Worm (Caenorhabditis elegans): ENCODE results near the gene wdr-83.

wdr-83 gene

ce11 chrII:5036128-5036527 lies 4.6 kb upstream of the wdr-83 start, which contains the start of gene lrr-1:
Gene lrr-1, minus strand, starts transcription at chrII:5036439.
- TF ChIP-seq dve-1 (tag; optimal IDR thresholded peaks at IDR 0.05; ENCODE audit: insufficient read depth) (no peak), jun-1 (tag; optimal IDR thresholded peaks at IDR 0.05) (no peak), arid-1 (GFP tag; conservative IDR thresholded peaks at IDR 0.05) (0 out of 2 replicates have a peak, but pooled peaks have one; percentile 29), ztf-7 (tag; optimal IDR thresholded peaks at IDR 0.05) (no peak), madf-5 (GFP tag; IDR thresholded peaks at IDR 0.05) (no peak), unc-62 (GFP tag; optimal IDR thresholded peaks at IDR 0.05 in 1 of 2) (peak in 1 of 2 experiments; percentile 85), unc-62 (tag; optimal IDR thresholded peaks at IDR 0.05) (no peak), hif-1 (tag; optimal IDR thresholded peaks at IDR 0.05) (no peak), nhr-25 (tag; optimal IDR thresholded peaks at IDR 0.05; ENCODE audit: borderline replicate concordance, insufficient read depth) (no peak), lsy-2 (tag; optimal IDR thresholded peaks at IDR 0.05) (no peak), egl-27 (tag; optimal IDR thresholded peaks at IDR 0.05) (no peak), nhr-111 (GFP tag; optimal IDR thresholded peaks at IDR 0.05) (no peak), tag-97 (GFP tag; IDR thresholded peaks at IDR 0.05) (no peak), spr-3 (GFP tag; optimal IDR thresholded peaks at IDR 0.05) (no peak), lin-38 (GFP tag; IDR thresholded peaks at IDR 0.05) (no peak), duxl-1 (tag; optimal IDR thresholded peaks at IDR 0.05; ENCODE audit: poor library complexity) (no peak), set-16 (GFP tag; IDR thresholded peaks at IDR 0.05) (no peak), zfp-3 (GFP tag; conservative IDR thresholded peaks at IDR 0.05) (no peak), ZK337.2 (GFP tag; IDR thresholded peaks at IDR 0.05) (no peak)

- TF ChIP-seq ces-1 (GFP tag; optimal IDR thresholded peaks at IDR 0.05) (no peak), nhr-25 (tag; optimal IDR thresholded peaks at IDR 0.05; ENCODE audit: borderline replicate concordance, insufficient read depth) (no peak)
These were observed 2.4 kb upstream of the wdr-83 start, which contains the start of gene F33G12.3 for ce11 chrII:5033935-5034334. Gene F33G12.3, minus strand, starts transcription at chrII:5034035.

ce11 chrII:5032669-5033068 lies 1.2 kb upstream of the wdr-83 start:
- peak in 1 of 2 experiments; percentile 75 for TF ChIP-seq daf-16 (GFP tag; optimal IDR thresholded peaks at IDR 0.05)
- peak; percentile 70 for TF ChIP-seq daf-16 (tag; optimal IDR thresholded peaks at IDR 0.05)
- TF ChIP-seq ZK546.5 (tag; optimal IDR thresholded peaks at IDR 0.05): no peak
- TF ChIP-seq jun-1 (tag; optimal IDR thresholded peaks at IDR 0.05): peak; percentile 65
- TF ChIP-seq mdl-1 (tag; optimal IDR thresholded peaks at IDR 0.05): peak in 1 of 2 experiments; percentile 25
- peak; percentile 74 for TF ChIP-seq madf-9 (GFP tag; conservative IDR thresholded peaks at IDR 0.05)
- no peak for TF ChIP-seq ceh-62 (tag; optimal IDR thresholded peaks at IDR 0.05)
- no peak for TF ChIP-seq fos-1 (tag; optimal IDR thresholded peaks at IDR 0.05)
- TF ChIP-seq arid-1 (GFP tag; conservative IDR thresholded peaks at IDR 0.05): peak; percentile 84
- TF ChIP-seq sdz-12 (GFP tag; optimal IDR thresholded peaks at IDR 0.05): peak; percentile 82
- TF ChIP-seq nhr-102 (tag; optimal IDR thresholded peaks at IDR 0.05): peak; percentile 54
- peak; percentile 75 for TF ChIP-seq spr-1 (tag; optimal IDR thresholded peaks at IDR 0.05)
- peak; percentile 83 for TF ChIP-seq dmd-8 (GFP tag; IDR thresholded peaks at IDR 0.05)
- 0 out of 2 replicates have a peak, but pooled peaks have one; percentile 31 for TF ChIP-seq mxl-2 (GFP tag; conservative IDR thresholded peaks at IDR 0.05)
- peak; percentile 72; the same call in 1 of the 2 replicates for TF ChIP-seq F26F4.8 (GFP tag; conservative IDR thresholded peaks at IDR 0.05)
- TF ChIP-seq lsy-2 (tag; optimal IDR thresholded peaks at IDR 0.05): peak; percentile 29 to 70
- TF ChIP-seq T20F7.1 (GFP tag; optimal IDR thresholded peaks at IDR 0.05): peak; percentile 16
- TF ChIP-seq zfp-2 (tag; optimal IDR thresholded peaks at IDR 0.05): peak; percentile 19
- TF ChIP-seq php-3 (GFP tag; IDR thresholded peaks at IDR 0.05): 0 out of 2 replicates have a peak, but pooled peaks have one; percentile 44
- peak; percentile 78 for TF ChIP-seq dmd-9 (GFP tag; IDR thresholded peaks at IDR 0.05)
- TF ChIP-seq Y105C5A.15 (GFP tag; IDR thresholded peaks at IDR 0.05): peak; percentile 86; the same call in 1 of the 2 replicates
- TF ChIP-seq hlh-30 (tag; optimal IDR thresholded peaks at IDR 0.05; ENCODE audit: insufficient read depth): peak; percentile 29
- peak; percentile 59 for TF ChIP-seq mxl-3 (GFP tag; optimal IDR thresholded peaks at IDR 0.05)
- TF ChIP-seq egl-27 (tag; optimal IDR thresholded peaks at IDR 0.05): no peak
- TF ChIP-seq F44E2.7 (GFP tag; IDR thresholded peaks at IDR 0.05): 0 out of 2 replicates have a peak, but pooled peaks have one; percentile 50
- TF ChIP-seq nhr-77 (tag; optimal IDR thresholded peaks at IDR 0.05): peak; percentile 71
- peak; percentile 55 for TF ChIP-seq zip-2 (tag; optimal IDR thresholded peaks at IDR 0.05)
- no peak for TF ChIP-seq nhr-76 (tag; optimal IDR thresholded peaks at IDR 0.05)
- no peak for TF ChIP-seq lin-39 (tag; optimal IDR thresholded peaks at IDR 0.05)
- peak; percentile 45 for TF ChIP-seq nhr-48 (tag; optimal IDR thresholded peaks at IDR 0.05)
- no peak for TF ChIP-seq aly-2 (tag; optimal IDR thresholded peaks at IDR 0.05)

All from whole organism, L4 larva.